Fruit fly (Drosophila melanogaster) whole organism, embryonic: ENCODE results near the gene CG42579.

Source experiments
- Asciz ChIP-seq: fragments of 200-800 bp; sonication (Bioruptor generic); optimal IDR thresholded peaks from 2 replicates; lab custom pipeline; 2017; ENCODE audit warnings: missing biosample characterization, mild to moderate bottlenecking, missing genetic modification characterization, missing genetic modification reagents
- CG10366 ChIP-seq: fragments of 200-800 bp; sonication (Bioruptor generic); IDR thresholded peaks from 2 replicates; pipeline ENCODE4 v1.3.6; 2022; ENCODE audit warnings: missing biosample characterization, missing genetic modification characterization
- CG10462 ChIP-seq: fragments of 200-800 bp; sonication (Bioruptor generic); optimal IDR thresholded peaks from 2 replicates; lab custom pipeline; 2016; ENCODE audit warnings: missing biosample characterization, missing genetic modification characterization
- CG11456 ChIP-seq: fragments of 200-800 bp; sonication (Bioruptor generic); IDR thresholded peaks from 3 replicates; pipeline ENCODE4 v1.3.6; 2022; ENCODE audit warnings: missing biosample characterization, missing genetic modification characterization
- CG11560 ChIP-seq: fragments of 200-800 bp; sonication (Bioruptor generic); IDR thresholded peaks from 3 replicates; pipeline ENCODE4 v1.3.6; 2022; ENCODE audit warnings: missing biosample characterization, missing genetic modification characterization
- CG15073 ChIP-seq: fragments of 200-800 bp; sonication (Bioruptor generic); optimal IDR thresholded peaks from 2 replicates; lab custom pipeline; 2016; ENCODE audit warnings: missing biosample characterization, missing genetic modification characterization
- CG15479 ChIP-seq: fragments of 200-800 bp; sonication (Bioruptor generic); optimal IDR thresholded peaks from 3 replicates; lab custom pipeline; 2019; ENCODE audit warnings: missing biosample characterization, mild to moderate bottlenecking, missing genetic modification characterization, moderate library complexity
- CG15514 ChIP-seq: fragments of 200-800 bp; sonication (Bioruptor generic); optimal IDR thresholded peaks from 3 replicates; lab custom pipeline; 2017; ENCODE audit warnings: missing biosample characterization, missing genetic modification characterization, mild to moderate bottlenecking, moderate library complexity, missing genetic modification reagents
- CG17802 ChIP-seq: fragments of 200-800 bp; sonication (Bioruptor generic); optimal IDR thresholded peaks from 2 replicates; lab custom pipeline; 2018; ENCODE audit warnings: missing biosample characterization, mild to moderate bottlenecking, missing genetic modification characterization, moderate library complexity
- CG17829 ChIP-seq: fragments of 200-800 bp; optimal IDR thresholded peaks from 2 replicates; lab custom pipeline; 2019; ENCODE audit warnings: missing biosample characterization, mild to moderate bottlenecking, missing genetic modification characterization, moderate library complexity
- CG17912 ChIP-seq: fragments of 200-800 bp; sonication (Bioruptor generic); optimal IDR thresholded peaks from 2 replicates; lab custom pipeline; 2018; ENCODE audit warnings: missing biosample characterization, mild to moderate bottlenecking, missing genetic modification characterization
- CG30403 ChIP-seq: fragments of 200-800 bp; sonication (Bioruptor generic); optimal IDR thresholded peaks from 3 replicates; lab custom pipeline; 2016; ENCODE audit warnings: missing biosample characterization, missing genetic modification characterization
- CG34376 ChIP-seq: fragments of 200-800 bp; sonication (Bioruptor generic); optimal IDR thresholded peaks from 2 replicates; lab custom pipeline; 2018; ENCODE audit warnings: missing biosample characterization, mild to moderate bottlenecking, missing genetic modification characterization
- CG43689 ChIP-seq: fragments of 200-800 bp; sonication (Bioruptor generic); IDR thresholded peaks from 2 replicates; pipeline ENCODE4 v1.3.6; 2022; ENCODE audit warnings: missing biosample characterization, missing genetic modification characterization
- CG4617 ChIP-seq: fragments of 200-800 bp; sonication (Bioruptor generic); optimal IDR thresholded peaks from 3 replicates; lab custom pipeline; 2016; ENCODE audit warnings: missing biosample characterization, missing genetic modification characterization, borderline replicate concordance
- CG6175 ChIP-seq: fragments of 200-800 bp; sonication (Bioruptor generic); IDR thresholded peaks from 3 replicates; pipeline ENCODE4 v1.3.6; 2022; ENCODE audit warnings: missing biosample characterization, missing genetic modification characterization
- CG6272 ChIP-seq: fragments of 200-800 bp; sonication (Bioruptor generic); IDR thresholded peaks from 2 replicates; pipeline ENCODE4 v1.3.6; 2022; ENCODE audit warnings: missing biosample characterization, missing genetic modification characterization
- CG6854 ChIP-seq: fragments of 200-800 bp; sonication (Bioruptor generic); optimal IDR thresholded peaks from 3 replicates; lab custom pipeline; 2017; ENCODE audit warnings: missing biosample characterization, mild to moderate bottlenecking, missing genetic modification characterization
- CG8944 ChIP-seq: fragments of 200-800 bp; sonication (Bioruptor generic); optimal IDR thresholded peaks from 3 replicates; lab custom pipeline; 2016; ENCODE audit warnings: missing biosample characterization, missing genetic modification characterization
- CG9215 ChIP-seq: fragments of 200-800 bp; sonication (Bioruptor generic); IDR thresholded peaks from 2 replicates; pipeline ENCODE4 v1.3.6; 2022; ENCODE audit warnings: missing biosample characterization, missing genetic modification characterization
- Dad ChIP-seq: fragments of 200-800 bp; sonication (Bioruptor generic); optimal IDR thresholded peaks from 3 replicates; lab custom pipeline; 2016; ENCODE audit warnings: missing biosample characterization, missing genetic modification characterization
- Hmx ChIP-seq: fragments of 200-800 bp; sonication (Bioruptor generic); optimal IDR thresholded peaks from 2 replicates; lab custom pipeline; 2016; ENCODE audit warnings: missing biosample characterization, missing genetic modification characterization
- Hr78 ChIP-seq, 2 experiments: fragments of 200-800 bp in 1 of 2; fragments of >200 bp in 1 of 2; sonication (Bioruptor generic) in 1 of 2; optimal IDR thresholded peaks; 2 replicates each; lab custom pipeline; 2017 to 2019; ENCODE audit warnings: missing biosample characterization in 2 of 2, missing genetic modification characterization in 2 of 2, mild to moderate bottlenecking in 1 of 2, moderate library complexity in 1 of 2
- Jarid2 ChIP-seq: fragments of 200-800 bp; sonication (Bioruptor generic); optimal IDR thresholded peaks from 3 replicates; lab custom pipeline; 2017; ENCODE audit warnings: mild to moderate bottlenecking, missing biosample characterization, missing genetic modification reagents, missing genetic modification characterization
- Lim3 ChIP-seq: fragments of 200-800 bp; sonication (Bioruptor generic); IDR thresholded peaks from 2 replicates; pipeline ENCODE4 v1.3.6; 2022; ENCODE audit warnings: missing biosample characterization, missing genetic modification characterization
- MTF-1 ChIP-seq: fragments of 200-800 bp; sonication (Bioruptor generic); optimal IDR thresholded peaks from 2 replicates; lab custom pipeline; 2018; ENCODE audit warnings: missing biosample characterization, mild to moderate bottlenecking, missing genetic modification characterization, borderline replicate concordance
- Rfx ChIP-seq: fragments of 200-800 bp; sonication (Bioruptor generic); IDR thresholded peaks from 2 replicates; pipeline ENCODE4 v1.3.6; 2022; ENCODE audit warnings: missing biosample characterization, missing genetic modification characterization
- Xbp1 ChIP-seq: fragments of 200-800 bp; sonication (Bioruptor generic); optimal IDR thresholded peaks from 3 replicates; lab custom pipeline; 2016; ENCODE audit warnings: missing biosample characterization, mild to moderate bottlenecking, missing genetic modification characterization
- YL-1 ChIP-seq: fragments of 200-800 bp; sonication (Bioruptor generic); optimal IDR thresholded peaks from 3 replicates; lab custom pipeline; 2017; ENCODE audit warnings: missing biosample characterization, mild to moderate bottlenecking, missing genetic modification characterization
- ara ChIP-seq: fragments of 200-800 bp; sonication (Bioruptor generic); IDR thresholded peaks from 2 replicates; pipeline ENCODE4 v1.3.6; 2022; ENCODE audit warnings: missing biosample characterization, missing genetic modification characterization
- ash1 ChIP-seq: fragments of 200-800 bp; sonication (Bioruptor generic); optimal IDR thresholded peaks from 2 replicates; lab custom pipeline; 2018; ENCODE audit warnings: missing biosample characterization, mild to moderate bottlenecking, missing genetic modification characterization
- caup ChIP-seq: fragments of 200-800 bp; sonication (Bioruptor generic); optimal IDR thresholded peaks from 3 replicates; lab custom pipeline; 2017; ENCODE audit warnings: missing biosample characterization, mild to moderate bottlenecking, missing genetic modification characterization, moderate library complexity; ENCODE audit not compliant: severe bottlenecking
- croc ChIP-seq: fragments of 200-800 bp; sonication (Bioruptor generic); conservative IDR thresholded peaks from 3 replicates; pipeline ENCODE4 v1.3.6; 2022; ENCODE audit warnings: missing biosample characterization, missing genetic modification characterization
- crp ChIP-seq, 2 experiments: fragments of 200-800 bp; sonication (Bioruptor generic); optimal IDR thresholded peaks; 2 replicates in 1 of 2; 3 replicates in 1 of 2; lab custom pipeline; 2017; ENCODE audit warnings: missing biosample characterization in 2 of 2, missing genetic modification characterization in 2 of 2, mild to moderate bottlenecking in 1 of 2, moderate library complexity in 1 of 2
- dimm ChIP-seq: fragments of 200-800 bp; sonication (Bioruptor generic); IDR thresholded peaks from 2 replicates; pipeline ENCODE4 v1.3.6; 2022; ENCODE audit warnings: missing biosample characterization, missing genetic modification characterization
- ftz-f1 ChIP-seq: fragments of 200-800 bp; sonication (Bioruptor generic); optimal IDR thresholded peaks from 2 replicates; lab custom pipeline; 2016; ENCODE audit warnings: missing biosample characterization, missing genetic modification characterization
- gfzf ChIP-seq: fragments of 200-800 bp; sonication (Bioruptor generic); optimal IDR thresholded peaks from 2 replicates; lab custom pipeline; 2016; ENCODE audit warnings: missing biosample characterization, mild to moderate bottlenecking, missing genetic modification characterization, moderate library complexity
- gsb ChIP-seq: fragments of 200-800 bp; sonication (Bioruptor generic); IDR thresholded peaks from 2 replicates; pipeline ENCODE4 v1.3.6; 2022; ENCODE audit warnings: missing biosample characterization, missing genetic modification characterization
- hth ChIP-seq: fragments of >200 bp; optimal IDR thresholded peaks from 2 replicates; lab custom pipeline; 2017; ENCODE audit warnings: inconsistent platforms
- insv ChIP-seq, 2 experiments: fragments of 200-800 bp; sonication (Bioruptor generic); optimal IDR thresholded peaks; 3 replicates each; lab custom pipeline; 2016 to 2018; ENCODE audit warnings: missing biosample characterization in 2 of 2, missing genetic modification characterization in 2 of 2
- lbe ChIP-seq: fragments of 200-800 bp; sonication (Bioruptor generic); optimal IDR thresholded peaks from 2 replicates; lab custom pipeline; 2016; ENCODE audit warnings: missing biosample characterization, mild to moderate bottlenecking, missing genetic modification characterization
- luna ChIP-seq: fragments of 200-800 bp; sonication (Bioruptor generic); optimal IDR thresholded peaks from 2 replicates; lab custom pipeline; 2016; ENCODE audit warnings: missing biosample characterization, missing genetic modification characterization
- nau ChIP-seq: fragments of 200-800 bp; sonication (Bioruptor generic); optimal IDR thresholded peaks from 3 replicates; lab custom pipeline; 2017; ENCODE audit warnings: missing biosample characterization, mild to moderate bottlenecking, missing genetic modification characterization, missing genetic modification reagents
- org-1 ChIP-seq: fragments of 200-800 bp; sonication (Bioruptor generic); optimal IDR thresholded peaks from 2 replicates; lab custom pipeline; 2017; ENCODE audit warnings: missing biosample characterization, missing genetic modification characterization
- ranshi ChIP-seq: fragments of 200-800 bp; sonication (Bioruptor generic); IDR thresholded peaks from 2 replicates; pipeline ENCODE4 v1.3.6; 2022; ENCODE audit warnings: missing biosample characterization, missing genetic modification characterization
- row ChIP-seq: fragments of 200-800 bp; sonication (Bioruptor generic); IDR thresholded peaks from 3 replicates; pipeline ENCODE4 v1.3.6; 2022; ENCODE audit warnings: missing biosample characterization, missing genetic modification characterization
- sd ChIP-seq: fragments of 200-800 bp; sonication (Bioruptor generic); optimal IDR thresholded peaks from 3 replicates; lab custom pipeline; 2018; ENCODE audit warnings: missing biosample characterization, mild to moderate bottlenecking, missing genetic modification characterization, moderate library complexity
- slp2 ChIP-seq: fragments of 200-800 bp; sonication (Bioruptor generic); optimal IDR thresholded peaks from 2 replicates; lab custom pipeline; 2016; ENCODE audit warnings: missing biosample characterization, missing genetic modification characterization
- tap ChIP-seq: fragments of 200-800 bp; optimal IDR thresholded peaks from 3 replicates; lab custom pipeline; 2019; ENCODE audit warnings: missing biosample characterization, mild to moderate bottlenecking, missing genetic modification characterization, moderate library complexity
- usp ChIP-seq: fragments of >200 bp; optimal IDR thresholded peaks from 2 replicates; lab custom pipeline; 2017; ENCODE audit warnings: missing biosample characterization, missing genetic modification characterization
- zfh1 ChIP-seq: fragments of 200-800 bp; sonication (Bioruptor generic); IDR thresholded peaks from 3 replicates; pipeline ENCODE4 v1.3.6; 2022; ENCODE audit warnings: missing biosample characterization, missing genetic modification characterization

CG42579 gene

DNA sequence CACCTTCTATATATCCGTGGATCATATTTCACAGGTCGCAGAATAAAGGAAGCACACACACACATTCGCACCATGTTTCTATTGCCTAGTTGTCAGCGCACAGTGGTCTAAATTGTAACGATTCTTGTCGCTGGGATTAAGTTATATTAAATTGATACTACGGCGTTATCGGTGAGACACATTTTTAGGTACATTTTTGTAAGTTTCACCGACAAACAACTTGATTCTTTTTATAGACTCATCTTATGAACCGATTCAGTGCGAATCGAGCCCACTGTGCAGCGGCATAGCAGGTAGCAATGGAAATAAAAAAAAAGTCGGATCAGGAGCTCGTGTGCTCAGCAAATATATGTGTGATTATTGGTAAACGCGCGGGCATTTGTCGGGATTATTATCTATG is 47.0 kb upstream of the CG42579 start (continued):
- TF ChIP-seq MTF-1 (peak; percentile 20), Hr78 (GFP tag; optimal IDR thresholded peaks at IDR 0.05; lab: Kevin White, UChicago) (no peak), row (peak; percentile 79), CG15073 (GFP tag; lab: Kevin White, UChicago) (no peak), CG10462 (GFP tag; lab: Kevin White, UChicago) (peak; percentile 52), CG6175 (no peak), org-1 (GFP tag; lab: Kevin White, UChicago) (peak; percentile 70), CG17802 (peak; percentile 48), CG15514 (GFP tag; lab: Kevin White, UChicago) (peak; percentile 54), ash1 (GFP tag; lab: Kevin White, UChicago) (no peak), CG4617 (GFP tag; lab: Kevin White, UChicago) (no peak), croc (GFP tag; lab: Robert Waterston, UW) (no peak), ara (GFP tag; lab: Robert Waterston, UW) (no peak), luna (peak; percentile 46), Rfx (GFP tag; lab: Robert Waterston, UW) (peak; percentile 61), CG8944 (GFP tag; lab: Kevin White, UChicago) (peak; percentile 76), crp (GFP tag; optimal IDR thresholded peaks at IDR 0.05; lab: Kevin White, UChicago) (no peak), YL-1 (no peak), insv (GFP tag; optimal IDR thresholded peaks at IDR 0.05; lab: Kevin White, UChicago) (no peak), CG10366 (peak; percentile 78), gsb (GFP tag; lab: Robert Waterston, UW) (0 out of 2 replicates have a peak, but pooled peaks have one; percentile 31), CG6854 (GFP tag; lab: Kevin White, UChicago) (no peak), slp2 (GFP tag; lab: Kevin White, UChicago) (peak; percentile 71), Asciz (GFP tag; lab: Kevin White, UChicago) (peak; percentile 36), sd (tag; lab: Kevin White, UChicago) (no peak), CG9215 (no peak), Lim3 (no peak), Dad (GFP tag; lab: Kevin White, UChicago) (peak; percentile 54), CG30403 (GFP tag; lab: Kevin White, UChicago) (peak; percentile 75), nau (GFP tag; lab: Kevin White, UChicago) (no peak), Hmx (GFP tag; lab: Kevin White, UChicago) (no peak), caup (GFP tag; lab: Kevin White, UChicago) (peak; percentile 40), CG34376 (GFP tag; lab: Kevin White, UChicago) (no peak), lbe (GFP tag; lab: Kevin White, UChicago) (no peak), ranshi (GFP tag; lab: Robert Waterston, UW) (peak; percentile 81), CG17829 (no peak), gfzf (no peak), zfh1 (GFP tag; lab: Robert Waterston, UW) (peak; percentile 64; the same call in 1 of the 3 replicates), CG17912 (no peak), tap (tag; lab: Kevin White, UChicago) (no peak), CG6272 (GFP tag; lab: Robert Waterston, UW) (no peak), Jarid2 (GFP tag; lab: Kevin White, UChicago) (no peak), hth (lab: Kevin White, UChicago) (no peak), dimm (GFP tag; lab: Robert Waterston, UW) (0 out of 2 replicates have a peak, but pooled peaks have one; percentile 27), ftz-f1 (GFP tag; lab: Kevin White, UChicago) (no peak), usp (GFP tag; lab: Kevin White, UChicago) (no peak), CG11560 (no peak), Xbp1 (GFP tag; lab: Kevin White, UChicago) (peak; percentile 79), CG43689 (GFP tag; lab: Robert Waterston, UW) (peak; percentile 20; the same call in 1 of the 2 replicates), CG11456 (GFP tag; lab: Robert Waterston, UW) (0 out of 3 replicates have a peak, but pooled peaks have one; percentile 43), CG15479 (GFP tag; lab: Kevin White, UChicago) (peak; percentile 4)
